Fruit fly (Drosophila melanogaster) whole organism, wandering third instar larva: ENCODE measurements around the gene CSN6.

Experiments
- h ChIP-seq: fragments of 200-800 bp; sonication (Bioruptor generic); optimal IDR thresholded peaks from 3 replicates; lab custom pipeline; 2016; ENCODE audit warnings: missing biosample characterization, mild to moderate bottlenecking, missing genetic modification characterization
- usp ChIP-seq: fragments of >200 bp; optimal IDR thresholded peaks from 2 replicates; lab custom pipeline; 2017; ENCODE audit warnings: missing biosample characterization, missing genetic modification characterization

DNA sequence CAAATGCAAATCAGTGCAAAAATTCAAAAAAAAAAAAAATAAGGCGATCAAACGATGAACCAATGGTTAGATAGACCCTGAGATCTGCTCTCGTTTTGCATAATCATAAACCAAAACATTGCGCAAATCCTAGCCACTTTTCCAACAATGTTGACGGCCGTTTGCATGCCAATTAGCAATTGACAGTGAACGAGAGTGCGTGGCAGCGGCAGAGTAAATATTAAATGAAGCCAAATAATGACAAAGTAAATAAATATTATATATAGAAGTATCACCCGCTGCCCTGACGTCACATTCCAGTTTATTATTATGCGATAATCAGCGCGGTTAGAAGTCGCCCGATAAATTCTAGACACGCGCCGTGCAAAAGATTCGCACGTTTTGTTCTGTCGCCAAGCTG, 44.6 kb upstream of the CSN6 start:
- TF ChIP-seq usp (no peak), h (GFP tag; lab: Kevin White, UChicago) (no peak)
